Worm (Caenorhabditis elegans) whole organism, young adult: Measurements from ENCODE around the gene mdt-21.

Source experiments
- B0035.1 ChIP-seq: sonication (generic microtip); optimal IDR thresholded peaks from 2 replicates; lab custom pipeline; 2016; ENCODE audit warnings: missing genetic modification characterization, mild to moderate bottlenecking, missing compliant biosample characterization, missing genotype, missing genetic modification reagents
- B0336.3 ChIP-seq: fragments of 200-800 bp; sonication (Bioruptor generic); IDR thresholded peaks from 2 replicates; pipeline ENCODE4 v1.3.6; 2022; ENCODE audit warnings: missing genetic modification characterization, missing compliant biosample characterization
- F23B12.7 ChIP-seq: sonication (generic microtip); optimal IDR thresholded peaks from 2 replicates; lab custom pipeline; 2017; ENCODE audit warnings: missing genetic modification characterization, mild to moderate bottlenecking, missing compliant biosample characterization, antibody characterized with exemption, moderate library complexity; ENCODE audit not compliant: insufficient read depth
- Y53G8AR.9 ChIP-seq: fragments of 200-800 bp; sonication (Bioruptor generic); conservative IDR thresholded peaks from 2 replicates; pipeline ENCODE4 v1.3.6; 2022; ENCODE audit warnings: missing genetic modification reagents, missing genetic modification characterization, missing compliant biosample characterization
- Y56A3A.18 ChIP-seq: fragments of 200-800 bp; sonication (Bioruptor generic); IDR thresholded peaks from 2 replicates; pipeline ENCODE4 v1.3.6; 2022; ENCODE audit warnings: missing genetic modification reagents, missing genetic modification characterization, missing compliant biosample characterization
- Y95B8A.8 ChIP-seq: fragments of 200-800 bp; sonication (Bioruptor generic); IDR thresholded peaks from 2 replicates; pipeline ENCODE4 v1.3.6; 2022; ENCODE audit warnings: missing genetic modification reagents, missing genetic modification characterization, missing compliant biosample characterization
- bed-2 ChIP-seq: fragments of 200-800 bp; sonication (Bioruptor generic); IDR thresholded peaks from 2 replicates; pipeline ENCODE4 v1.3.6; 2022; ENCODE audit warnings: missing genetic modification reagents, missing genetic modification characterization, missing compliant biosample characterization
- cebp-1 ChIP-seq, 2 experiments: fragments of 200-800 bp in 1 of 2; sonication (Bioruptor generic) in 1 of 2; sonication (generic microtip) in 1 of 2; IDR thresholded peaks in 1 of 2; optimal IDR thresholded peaks in 1 of 2; 2 replicates each; pipeline versions ENCODE4 v1.3.6 to Lab custom; 2017 to 2022; ENCODE audit warnings: missing compliant biosample characterization in 2 of 2, missing genetic modification characterization in 2 of 2, mild to moderate bottlenecking in 1 of 2, missing genetic modification reagents in 1 of 2, moderate library complexity in 1 of 2
- ceh-27 ChIP-seq: fragments of 200-800 bp; sonication (Bioruptor generic); optimal IDR thresholded peaks from 2 replicates; lab custom pipeline; 2018; ENCODE audit warnings: mild to moderate bottlenecking, missing genetic modification characterization, moderate library complexity, missing compliant biosample characterization
- ceh-40 ChIP-seq: fragments of 200-800 bp; sonication (Bioruptor generic); IDR thresholded peaks from 2 replicates; pipeline ENCODE4 v1.3.6; 2022; ENCODE audit warnings: missing genetic modification characterization, missing compliant biosample characterization
- ceh-58 ChIP-seq: fragments of 200-800 bp; sonication (Bioruptor generic); IDR thresholded peaks from 2 replicates; pipeline ENCODE4 v1.3.6; 2022; ENCODE audit warnings: missing genetic modification characterization, missing compliant biosample characterization
- ceh-79 ChIP-seq: sonication (generic microtip); optimal IDR thresholded peaks from 2 replicates; lab custom pipeline; 2017; ENCODE audit warnings: mild to moderate bottlenecking, missing genetic modification characterization, missing compliant biosample characterization
- ceh-91 ChIP-seq: fragments of 200-800 bp; sonication (Bioruptor generic); IDR thresholded peaks from 2 replicates; pipeline ENCODE4 v1.3.6; 2022; ENCODE audit warnings: missing genetic modification reagents, missing genetic modification characterization, missing compliant biosample characterization
- chd-7 ChIP-seq: sonication (generic microtip); optimal IDR thresholded peaks from 2 replicates; lab custom pipeline; 2016; ENCODE audit warnings: mild to moderate bottlenecking, missing genetic modification characterization, moderate library complexity, missing compliant biosample characterization
- dox-1 ChIP-seq: fragments of 200-800 bp; sonication (Bioruptor generic); IDR thresholded peaks from 2 replicates; pipeline ENCODE4 v1.3.6; 2022; ENCODE audit warnings: missing genetic modification reagents, missing genetic modification characterization, missing compliant biosample characterization
- dpff-1 ChIP-seq: sonication (generic microtip); optimal IDR thresholded peaks from 2 replicates; lab custom pipeline; 2017; ENCODE audit warnings: mild to moderate bottlenecking, missing genetic modification characterization, missing compliant biosample characterization
- egrh-3 ChIP-seq: fragments of 200-800 bp; sonication (Bioruptor generic); IDR thresholded peaks from 2 replicates; pipeline ENCODE4 v1.3.6; 2022; ENCODE audit warnings: missing genetic modification reagents, missing genetic modification characterization, missing compliant biosample characterization
- ets-4 ChIP-seq: fragments of 200-800 bp; sonication (Bioruptor generic); optimal IDR thresholded peaks from 2 replicates; lab custom pipeline; 2018; ENCODE audit warnings: mild to moderate bottlenecking, missing genetic modification characterization, missing compliant biosample characterization
- gei-17 ChIP-seq: fragments of 200-800 bp; sonication (Bioruptor generic); optimal IDR thresholded peaks from 2 replicates; lab custom pipeline; 2018; ENCODE audit warnings: mild to moderate bottlenecking, missing genetic modification characterization, missing compliant biosample characterization
- hlh-26 ChIP-seq: fragments of 200-800 bp; sonication (Bioruptor generic); conservative IDR thresholded peaks from 2 replicates; pipeline ENCODE4 v1.3.6; 2022; ENCODE audit warnings: missing genetic modification reagents, missing genetic modification characterization, missing compliant biosample characterization
- hmg-1.2 ChIP-seq: fragments of 200-800 bp; sonication (Bioruptor generic); IDR thresholded peaks from 2 replicates; pipeline ENCODE4 v1.3.6; 2022; ENCODE audit warnings: missing genetic modification reagents, missing genetic modification characterization, missing compliant biosample characterization
- hsf-1 ChIP-seq: fragments of 200-800 bp; sonication (Bioruptor generic); IDR thresholded peaks from 2 replicates; pipeline ENCODE4 v1.3.6; 2022; ENCODE audit warnings: missing genetic modification reagents, missing genetic modification characterization, missing compliant biosample characterization
- lag-1 ChIP-seq: fragments of 200-800 bp; sonication (Bioruptor generic); IDR thresholded peaks from 2 replicates; pipeline ENCODE4 v1.3.6; 2022; ENCODE audit warnings: missing genetic modification reagents, missing genetic modification characterization, missing compliant biosample characterization
- lin-26 ChIP-seq: fragments of 200-800 bp; sonication (Bioruptor generic); IDR thresholded peaks from 2 replicates; pipeline ENCODE4 v1.3.6; 2022; ENCODE audit warnings: missing genetic modification reagents, missing genetic modification characterization, missing compliant biosample characterization
- lin-35 ChIP-seq, 3 experiments: fragments of 150-350 bp in 2 of 3; sonication (generic microtip) in 1 of 3; optimal IDR thresholded peaks; 2 replicates each; lab custom pipeline; 2014 to 2018; ENCODE audit warnings: missing biosample characterization in 3 of 3, missing genetic modification characterization in 3 of 3, missing genetic modification reagents in 3 of 3
- lir-1 ChIP-seq: fragments of 200-800 bp; sonication (Bioruptor generic); conservative IDR thresholded peaks from 2 replicates; pipeline ENCODE4 v1.3.6; 2022; ENCODE audit warnings: missing genetic modification reagents, missing genetic modification characterization, missing compliant biosample characterization
- lsl-1 ChIP-seq: fragments of 200-800 bp; sonication (Bioruptor generic); optimal IDR thresholded peaks from 2 replicates; lab custom pipeline; 2018; ENCODE audit warnings: mild to moderate bottlenecking, missing genetic modification characterization, moderate library complexity, missing compliant biosample characterization
- madf-10 ChIP-seq: sonication (generic microtip); optimal IDR thresholded peaks from 2 replicates; lab custom pipeline; 2016; ENCODE audit warnings: mild to moderate bottlenecking, missing genetic modification characterization, missing compliant biosample characterization
- madf-3 ChIP-seq: fragments of 200-800 bp; sonication (Bioruptor generic); IDR thresholded peaks from 2 replicates; pipeline ENCODE4 v1.3.6; 2022; ENCODE audit warnings: missing genetic modification reagents, missing genetic modification characterization, missing compliant biosample characterization
- madf-6 ChIP-seq: fragments of 200-800 bp; sonication (Bioruptor generic); IDR thresholded peaks from 2 replicates; pipeline ENCODE4 v1.3.6; 2022; ENCODE audit warnings: missing genetic modification reagents, missing genetic modification characterization, missing compliant biosample characterization
- mcd-1 ChIP-seq: fragments of 200-800 bp; sonication (Bioruptor generic); IDR thresholded peaks from 2 replicates; pipeline ENCODE4 v1.3.6; 2022; ENCODE audit warnings: missing genetic modification reagents, missing genetic modification characterization, missing compliant biosample characterization
- nhr-120 ChIP-seq: fragments of 200-800 bp; sonication (Bioruptor generic); IDR thresholded peaks from 2 replicates; pipeline ENCODE4 v1.3.6; 2022; ENCODE audit warnings: missing genetic modification characterization, missing compliant biosample characterization
- nhr-179 ChIP-seq: sonication (generic microtip); optimal IDR thresholded peaks from 2 replicates; lab custom pipeline; 2016; ENCODE audit warnings: mild to moderate bottlenecking, missing genetic modification characterization, missing compliant biosample characterization
- rpc-1 ChIP-seq, 2 experiments: fragments of 150-350 bp in 1 of 2; sonication (generic microtip) in 1 of 2; optimal IDR thresholded peaks; 2 replicates each; lab custom pipeline; 2014 to 2018; ENCODE audit warnings: missing biosample characterization in 1 of 2, missing genetic modification characterization in 1 of 2, missing genetic modification reagents in 1 of 2, missing genotype in 1 of 2
- sdz-38 ChIP-seq: sonication (generic microtip); optimal IDR thresholded peaks from 2 replicates; lab custom pipeline; 2016; ENCODE audit warnings: missing genotype, missing genetic modification characterization, missing compliant biosample characterization
- snpc-1.1 ChIP-seq: sonication (generic microtip); optimal IDR thresholded peaks from 2 replicates; lab custom pipeline; 2017; ENCODE audit warnings: missing genetic modification characterization, mild to moderate bottlenecking, missing compliant biosample characterization, antibody characterized with exemption, moderate library complexity, missing genotype, missing genetic modification reagents; ENCODE audit not compliant: insufficient read depth
- snpc-4 ChIP-seq, 5 experiments: fragments of 150-350 bp in 1 of 5; sonication (generic microtip) in 4 of 5; optimal IDR thresholded peaks; 2 replicates each; lab custom pipeline; 2014 to 2018; ENCODE audit warnings: missing genetic modification characterization in 5 of 5, missing biosample characterization in 3 of 5, antibody characterized with exemption in 2 of 5, mild to moderate bottlenecking in 2 of 5, missing compliant biosample characterization in 2 of 5, missing genotype in 2 of 5, moderate library complexity in 2 of 5, missing genetic modification reagents in 1 of 5
- xnd-1 ChIP-seq: sonication (generic microtip); optimal IDR thresholded peaks from 2 replicates; lab custom pipeline; 2016; ENCODE audit warnings: missing genotype, missing genetic modification reagents, missing genetic modification characterization, missing compliant biosample characterization
- zfh-2 ChIP-seq: fragments of 200-800 bp; sonication (Bioruptor generic); conservative IDR thresholded peaks from 2 replicates; pipeline ENCODE4 v1.3.6; 2022; ENCODE audit warnings: missing genetic modification reagents, missing genetic modification characterization, missing compliant biosample characterization

mdt-21 gene

DNA sequence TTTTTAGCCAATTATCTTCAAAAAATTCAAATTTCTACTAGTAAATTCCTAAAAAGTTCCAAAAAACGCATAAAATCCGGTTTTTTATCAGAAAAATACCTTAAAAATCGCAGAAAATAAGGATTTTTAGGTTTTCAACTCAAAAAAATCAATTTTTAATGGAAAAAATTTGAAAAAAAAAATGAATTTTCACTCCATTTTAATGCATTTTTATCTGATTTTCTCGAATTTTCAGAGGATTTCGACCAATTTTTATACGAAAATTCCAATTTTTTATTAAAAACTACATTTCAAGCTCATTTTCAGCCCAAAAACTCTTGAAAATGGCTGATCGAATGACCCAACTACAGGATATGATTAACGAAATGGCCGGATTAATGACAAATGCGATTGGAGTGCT lies at the start of gene mdt-21:
Gene mdt-21, plus strand, starts transcription at position 301 of the 400 bp plus-strand sequence.
- TF ChIP-seq hmg-1.2 (GFP tag; lab: Robert Waterston, UW) (no peak), ceh-40 (GFP tag; lab: Robert Waterston, UW) (no peak), mcd-1 (GFP tag; lab: Robert Waterston, UW) (no peak), cebp-1 (GFP tag; IDR thresholded peaks at IDR 0.05; lab: Robert Waterston, UW) (no peak), cebp-1 (tag; optimal IDR thresholded peaks at IDR 0.05; lab: Kevin White, UChicago) (no peak), B0336.3 (GFP tag; lab: Robert Waterston, UW) (no peak), snpc-1.1 (tag; lab: Kevin White, UChicago) (no peak), B0035.1 (tag; lab: Kevin White, UChicago) (no peak), lag-1 (GFP tag; lab: Robert Waterston, UW) (no peak), madf-3 (no peak), ceh-79 (tag; lab: Kevin White, UChicago) (no peak), Y56A3A.18 (GFP tag; lab: Robert Waterston, UW) (no peak), hsf-1 (no peak), lin-35 (GFP tag; optimal IDR thresholded peaks at IDR 0.05; lab: Kevin White, UChicago) (no peak), F23B12.7 (tag; lab: Kevin White, UChicago) (no peak), lsl-1 (GFP tag; lab: Kevin White, UChicago) (no peak)

DNA sequence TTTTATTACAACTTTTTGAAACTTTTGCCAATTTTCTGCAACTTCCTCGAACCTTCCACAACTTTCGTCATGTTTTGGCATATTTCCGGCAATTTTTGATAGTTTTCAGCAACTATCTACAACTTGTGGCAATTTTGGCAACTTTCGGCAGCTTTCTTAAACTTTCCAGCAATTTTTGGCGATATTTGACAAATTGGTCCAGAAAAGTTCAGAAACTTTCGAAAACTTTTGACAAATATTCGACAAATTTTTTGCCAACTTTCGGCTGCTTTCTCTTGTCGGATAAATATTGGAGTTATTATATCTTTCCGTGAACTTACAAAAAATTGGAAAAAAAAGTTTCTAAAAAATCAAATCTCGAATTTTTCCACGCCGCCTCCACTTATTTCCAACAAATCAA lies 47.1 kb upstream of the mdt-21 start, which contains the start of gene Y41C4A.18:
Gene Y41C4A.18, plus strand, starts transcription at position 301 of the 400 bp plus-strand sequence.
- TF ChIP-seq ceh-91 (GFP tag; lab: Robert Waterston, UW) = no peak
- no peak for TF ChIP-seq sdz-38 (tag; lab: Kevin White, UChicago)
- TF ChIP-seq madf-10 (tag; lab: Kevin White, UChicago) = no peak
- TF ChIP-seq madf-6 = no peak
- TF ChIP-seq bed-2 (GFP tag; lab: Robert Waterston, UW) = no peak
- no peak for TF ChIP-seq gei-17 (GFP tag; lab: Kevin White, UChicago)
- no peak for TF ChIP-seq xnd-1 (tag; lab: Kevin White, UChicago)

DNA sequence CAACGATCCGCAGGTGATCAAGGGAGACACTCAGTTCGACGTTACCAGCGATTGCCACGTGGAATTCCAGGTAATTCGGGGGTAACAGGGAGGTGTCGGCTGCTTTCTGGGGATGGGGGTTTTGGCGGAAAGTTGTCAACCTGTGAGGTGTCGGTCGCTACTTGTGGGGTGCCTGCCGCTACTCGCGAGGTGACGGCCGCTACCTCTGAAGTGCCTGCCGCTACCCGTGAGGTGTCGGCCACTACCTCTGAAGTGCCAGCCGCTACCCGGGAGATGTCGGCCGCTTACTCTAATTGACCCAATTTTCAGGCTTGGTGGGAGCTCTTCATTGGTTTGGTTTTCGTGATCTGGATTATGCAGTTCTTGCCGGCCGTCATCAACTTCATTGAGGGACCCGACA lies 46.6 kb upstream of the mdt-21 start:
- TF ChIP-seq egrh-3 = peak; percentile 49; the same call in 1 of the 2 replicates
- no peak for TF ChIP-seq B0035.1 (tag; lab: Kevin White, UChicago)
- TF ChIP-seq nhr-179 = no peak
- TF ChIP-seq ets-4 = no peak
- TF ChIP-seq snpc-4 (GFP tag; optimal IDR thresholded peaks at IDR 0.05; lab: Kevin White, UChicago) = no peak
- peak in 1 of 4 experiments; percentile 38 for TF ChIP-seq snpc-4 (tag; optimal IDR thresholded peaks at IDR 0.05; lab: Kevin White, UChicago)
- TF ChIP-seq zfh-2 (GFP tag; lab: Robert Waterston, UW) = peak; percentile 76
- 0 out of 2 replicates have a peak, but pooled peaks have one; percentile 72 for TF ChIP-seq ceh-58
- no peak for TF ChIP-seq ceh-27 (GFP tag; lab: Kevin White, UChicago)
- TF ChIP-seq madf-3 = no peak
- TF ChIP-seq, all 124 proteins: peak for 4

DNA sequence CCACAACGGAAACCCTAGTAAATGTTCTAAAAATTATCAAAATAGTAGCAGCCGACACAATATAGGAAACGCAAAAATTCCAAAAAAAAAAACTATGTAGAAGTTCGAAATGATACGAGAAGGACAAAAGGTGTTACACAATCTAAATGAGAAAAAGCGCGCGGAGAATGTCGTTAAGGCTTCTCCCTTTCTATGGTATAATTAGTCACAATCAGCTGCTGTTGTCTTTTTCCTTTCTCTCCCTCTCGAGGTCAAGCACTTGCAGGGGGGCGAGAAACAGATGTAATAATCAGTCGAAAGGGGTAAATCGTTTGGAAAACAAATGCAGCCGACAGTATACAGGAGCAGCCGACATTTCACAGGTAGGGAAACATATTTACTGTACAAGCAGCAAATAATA lies 45.9 kb upstream of the mdt-21 start:
- TF ChIP-seq rpc-1 (optimal IDR thresholded peaks at IDR 0.05; lab: Kevin White, UChicago) = no peak
- no peak for TF ChIP-seq rpc-1 (tag; optimal IDR thresholded peaks at IDR 0.05; lab: Kevin White, UChicago)
- no peak for TF ChIP-seq B0035.1 (tag; lab: Kevin White, UChicago)
- TF ChIP-seq lir-1 (GFP tag; lab: Robert Waterston, UW) = no peak
- TF ChIP-seq Y53G8AR.9 = no peak
- no peak for TF ChIP-seq hlh-26
- no peak for TF ChIP-seq cebp-1 (GFP tag; IDR thresholded peaks at IDR 0.05; lab: Robert Waterston, UW)
- TF ChIP-seq cebp-1 (tag; optimal IDR thresholded peaks at IDR 0.05; lab: Kevin White, UChicago) = no peak
- TF ChIP-seq chd-7 (tag; lab: Kevin White, UChicago) = no peak
- TF ChIP-seq dpff-1 (tag; lab: Kevin White, UChicago) = no peak
- no peak for TF ChIP-seq nhr-120 (GFP tag; lab: Robert Waterston, UW)
- no peak for TF ChIP-seq dox-1 (GFP tag; lab: Robert Waterston, UW)
- no peak for TF ChIP-seq lin-26 (GFP tag; lab: Robert Waterston, UW)
- TF ChIP-seq Y95B8A.8 (GFP tag; lab: Robert Waterston, UW) = no peak
- no peak for TF ChIP-seq xnd-1 (tag; lab: Kevin White, UChicago)
